Worm (Caenorhabditis elegans) whole organism, young adult: ENCODE measurements around the gene ilys-1.

Experiments
- F49E8.2 ChIP-seq: sonication (generic microtip); optimal IDR thresholded peaks from 3 replicates; lab custom pipeline; 2017; ENCODE audit warnings: missing genetic modification characterization, mild to moderate bottlenecking, missing compliant biosample characterization, antibody characterized with exemption, moderate library complexity; ENCODE audit not compliant: insufficient read depth
- bed-2 ChIP-seq: fragments of 200-800 bp; sonication (Bioruptor generic); IDR thresholded peaks from 2 replicates; pipeline ENCODE4 v1.3.6; 2022; ENCODE audit warnings: missing genetic modification reagents, missing genetic modification characterization, missing compliant biosample characterization
- egl-18 ChIP-seq: fragments of 200-800 bp; sonication (Bioruptor generic); IDR thresholded peaks from 2 replicates; pipeline ENCODE4 v1.3.6; 2022; ENCODE audit warnings: missing genetic modification reagents, missing genetic modification characterization, missing compliant biosample characterization
- lin-40 ChIP-seq: sonication (generic microtip); optimal IDR thresholded peaks from 2 replicates; lab custom pipeline; 2016; ENCODE audit warnings: missing genetic modification characterization, mild to moderate bottlenecking, missing compliant biosample characterization, missing genotype, missing genetic modification reagents
- mes-4 ChIP-seq: sonication (generic microtip); optimal IDR thresholded peaks from 2 replicates; lab custom pipeline; 2016; ENCODE audit warnings: missing genotype, missing genetic modification characterization, missing compliant biosample characterization
- nfya-1 ChIP-seq: sonication (generic microtip); optimal IDR thresholded peaks from 2 replicates; lab custom pipeline; 2017; ENCODE audit warnings: antibody characterized with exemption, missing compliant biosample characterization, missing genetic modification characterization, borderline replicate concordance; ENCODE audit not compliant: insufficient read depth
- snpc-1.1 ChIP-seq: sonication (generic microtip); optimal IDR thresholded peaks from 2 replicates; lab custom pipeline; 2017; ENCODE audit warnings: missing genetic modification characterization, mild to moderate bottlenecking, missing compliant biosample characterization, antibody characterized with exemption, moderate library complexity, missing genotype, missing genetic modification reagents; ENCODE audit not compliant: insufficient read depth
- snpc-1.3 ChIP-seq: sonication (generic microtip); optimal IDR thresholded peaks from 2 replicates; lab custom pipeline; 2017; ENCODE audit warnings: missing genetic modification characterization, mild to moderate bottlenecking, missing compliant biosample characterization, antibody characterized with exemption, moderate library complexity, missing genotype, missing genetic modification reagents; ENCODE audit not compliant: insufficient read depth
- sptf-2 ChIP-seq: fragments of 200-800 bp; sonication (Bioruptor generic); optimal IDR thresholded peaks from 2 replicates; lab custom pipeline; 2018; ENCODE audit warnings: mild to moderate bottlenecking, missing genetic modification characterization, missing compliant biosample characterization

ce11 chrIV:2470114-2470513, at the start of gene ilys-1:
- no peak for TF ChIP-seq nfya-1
- TF ChIP-seq bed-2 (GFP tag; lab: Robert Waterston, UW) = no peak
- no peak for TF ChIP-seq egl-18 (GFP tag; lab: Robert Waterston, UW)
- no peak for TF ChIP-seq lin-40 (tag; lab: Kevin White, UChicago)
- TF ChIP-seq snpc-1.3 (tag; lab: Kevin White, UChicago) = no peak
- no peak for TF ChIP-seq snpc-1.1
- TF ChIP-seq mes-4 (tag; lab: Kevin White, UChicago) = no peak
- TF ChIP-seq F49E8.2 = no peak
- no peak for TF ChIP-seq sptf-2
